Worm (Caenorhabditis elegans) whole organism, L1 larva: ENCODE results near the gene F55A11.6.

Experiments
- C04F5.9 ChIP-seq: sonication (generic microtip); optimal IDR thresholded peaks from 2 replicates; lab custom pipeline; 2016; ENCODE audit warnings: missing genetic modification characterization, missing compliant biosample characterization
- C16A3.4 ChIP-seq: fragments of 150-350 bp; optimal IDR thresholded peaks from 2 replicates; lab custom pipeline; 2014; ENCODE audit warnings: missing biosample characterization, missing genetic modification characterization
- C34B4.2 ChIP-seq: sonication (generic microtip); optimal IDR thresholded peaks from 2 replicates; lab custom pipeline; 2017; ENCODE audit warnings: mild to moderate bottlenecking, missing genetic modification characterization, missing compliant biosample characterization
- F16B12.6 ChIP-seq: fragments of 150-350 bp; optimal IDR thresholded peaks from 2 replicates; lab custom pipeline; 2014; ENCODE audit warnings: missing biosample characterization, missing genetic modification characterization
- Y116A8C.19 ChIP-seq: sonication (generic microtip); optimal IDR thresholded peaks from 2 replicates; lab custom pipeline; 2016; ENCODE audit warnings: missing compliant biosample characterization, missing genetic modification characterization, borderline replicate concordance
- aha-1 ChIP-seq: fragments of 150-350 bp; optimal IDR thresholded peaks from 2 replicates; lab custom pipeline; 2014; ENCODE audit warnings: missing biosample characterization, missing genetic modification characterization
- aly-2 ChIP-seq: fragments of 150-350 bp; optimal IDR thresholded peaks from 2 replicates; lab custom pipeline; 2014; ENCODE audit warnings: missing biosample characterization, missing genetic modification characterization
- blmp-1 ChIP-seq: fragments of 150-350 bp; optimal IDR thresholded peaks from 2 replicates; lab custom pipeline; 2014; ENCODE audit warnings: missing biosample characterization, missing genetic modification characterization
- ceh-82 ChIP-seq, 3 experiments: fragments of 150-350 bp in 1 of 3; sonication (generic microtip) in 2 of 3; optimal IDR thresholded peaks; 2 replicates each; lab custom pipeline; 2014 to 2017; ENCODE audit warnings: missing biosample characterization in 3 of 3, missing genetic modification characterization in 3 of 3
- ceh-90 ChIP-seq: sonication (generic microtip); optimal IDR thresholded peaks from 2 replicates; lab custom pipeline; 2016; ENCODE audit warnings: missing genetic modification characterization, missing compliant biosample characterization
- ces-1 ChIP-seq: fragments of 150-350 bp; optimal IDR thresholded peaks from 2 replicates; lab custom pipeline; 2014; ENCODE audit warnings: missing biosample characterization, missing genetic modification reagents, missing genetic modification characterization
- dpl-1 ChIP-seq, 3 experiments: fragments of 150-350 bp in 2 of 3; sonication (generic microtip) in 1 of 3; optimal IDR thresholded peaks; 2 replicates each; lab custom pipeline; 2014 to 2017; ENCODE audit warnings: missing biosample characterization in 3 of 3, missing genetic modification characterization in 3 of 3, missing genetic modification reagents in 3 of 3
- efl-1 ChIP-seq, 4 experiments: fragments of 150-350 bp; optimal IDR thresholded peaks in 3 of 4; peaks in 1 of 4; 1 replicate in 1 of 4; 2 replicates in 3 of 4; lab custom pipeline; 2014; ENCODE audit warnings: missing biosample characterization in 2 of 4, missing genetic modification characterization in 2 of 4, missing genetic modification reagents in 2 of 4
- efl-3 ChIP-seq: fragments of 200-800 bp; sonication (Bioruptor generic); optimal IDR thresholded peaks from 2 replicates; lab custom pipeline; 2018; ENCODE audit warnings: mild to moderate bottlenecking, missing genetic modification characterization, missing compliant biosample characterization
- egl-13 ChIP-seq: sonication (generic microtip); optimal IDR thresholded peaks from 2 replicates; lab custom pipeline; 2016; ENCODE audit warnings: missing genotype, missing genetic modification reagents, missing genetic modification characterization, missing compliant biosample characterization
- egl-27 ChIP-seq, 2 experiments: fragments of 150-350 bp in 1 of 2; sonication (generic microtip); optimal IDR thresholded peaks; 3 replicates each; lab custom pipeline; 2017 to 2018; ENCODE audit warnings: missing biosample characterization in 2 of 2, missing genetic modification characterization in 2 of 2, missing genetic modification reagents in 2 of 2
- elt-2 ChIP-seq: sonication (generic microtip); optimal IDR thresholded peaks from 2 replicates; lab custom pipeline; 2016; ENCODE audit warnings: missing genetic modification characterization, mild to moderate bottlenecking, inconsistent platforms, missing compliant biosample characterization, missing genetic modification reagents
- elt-3 ChIP-seq, 6 experiments: fragments of 150-350 bp in 1 of 6; sonication (generic microtip); optimal IDR thresholded peaks; 2 replicates each; lab custom pipeline; 2017 to 2018; ENCODE audit warnings: missing biosample characterization in 6 of 6, missing genetic modification characterization in 6 of 6, inconsistent platforms in 1 of 6
- fkh-4 ChIP-seq: sonication (generic microtip); optimal IDR thresholded peaks from 2 replicates; lab custom pipeline; 2016; ENCODE audit warnings: missing compliant biosample characterization, missing genetic modification characterization, borderline replicate concordance
- fkh-8 ChIP-seq: sonication (generic microtip); optimal IDR thresholded peaks from 2 replicates; lab custom pipeline; 2016; ENCODE audit warnings: mild to moderate bottlenecking, missing genetic modification characterization, missing compliant biosample characterization
- fos-1 ChIP-seq: fragments of 150-350 bp; optimal IDR thresholded peaks from 2 replicates; lab custom pipeline; 2014; ENCODE audit warnings: missing biosample characterization, missing genetic modification characterization
- hlh-17 ChIP-seq: fragments of 200-800 bp; sonication (Bioruptor generic); optimal IDR thresholded peaks from 2 replicates; lab custom pipeline; 2018; ENCODE audit warnings: missing genetic modification characterization, mild to moderate bottlenecking, missing compliant biosample characterization, moderate library complexity, borderline replicate concordance
- hlh-4 ChIP-seq: sonication (generic microtip); optimal IDR thresholded peaks from 2 replicates; lab custom pipeline; 2016; ENCODE audit warnings: mild to moderate bottlenecking, missing genetic modification characterization, missing compliant biosample characterization
- hpl-2 ChIP-seq: fragments of 150-350 bp; optimal IDR thresholded peaks from 2 replicates; lab custom pipeline; 2014; ENCODE audit warnings: missing biosample characterization, missing genetic modification reagents, missing genetic modification characterization
- irx-1 ChIP-seq: sonication (generic microtip); optimal IDR thresholded peaks from 2 replicates; lab custom pipeline; 2016; ENCODE audit warnings: missing genetic modification characterization, missing compliant biosample characterization
- jun-1 ChIP-seq: fragments of 150-350 bp; optimal IDR thresholded peaks from 2 replicates; lab custom pipeline; 2014; ENCODE audit warnings: missing biosample characterization, missing genetic modification reagents, missing genetic modification characterization
- lin-13 ChIP-seq: fragments of 150-350 bp; optimal IDR thresholded peaks from 2 replicates; lab custom pipeline; 2014; ENCODE audit warnings: missing biosample characterization, missing genetic modification reagents, missing genetic modification characterization
- lin-15B ChIP-seq: fragments of 150-350 bp; sonication (generic microtip); optimal IDR thresholded peaks from 3 replicates; lab custom pipeline; 2014; ENCODE audit warnings: missing biosample characterization, missing genetic modification characterization
- lin-35 ChIP-seq, 2 experiments: fragments of 150-350 bp; optimal IDR thresholded peaks; 2 replicates each; lab custom pipeline; 2014; ENCODE audit warnings: missing biosample characterization in 2 of 2, missing genetic modification characterization in 2 of 2, missing genetic modification reagents in 2 of 2
- lir-3 ChIP-seq: sonication (generic microtip); optimal IDR thresholded peaks from 2 replicates; lab custom pipeline; 2016; ENCODE audit warnings: mild to moderate bottlenecking, missing genetic modification characterization, moderate library complexity, missing compliant biosample characterization; ENCODE audit not compliant: poor library complexity
- lsy-2 ChIP-seq, 2 experiments: fragments of 150-350 bp; optimal IDR thresholded peaks; 2 replicates each; lab custom pipeline; 2014; ENCODE audit warnings: missing biosample characterization in 2 of 2, missing genetic modification characterization in 2 of 2
- mab-9 ChIP-seq: fragments of 200-800 bp; sonication (Bioruptor generic); IDR thresholded peaks from 2 replicates; pipeline ENCODE4 v1.3.6; 2022; ENCODE audit warnings: missing genetic modification reagents, missing genetic modification characterization, missing compliant biosample characterization
- mdl-1 ChIP-seq, 2 experiments: fragments of 150-350 bp; optimal IDR thresholded peaks; 2 replicates each; lab custom pipeline; 2014 to 2017; ENCODE audit warnings: missing biosample characterization in 2 of 2, missing genetic modification characterization in 2 of 2, inconsistent platforms in 1 of 2
- nhr-12 ChIP-seq: sonication (generic microtip); optimal IDR thresholded peaks from 2 replicates; lab custom pipeline; 2017; ENCODE audit warnings: missing biosample characterization, missing genetic modification characterization
- nhr-19 ChIP-seq: fragments of 200-800 bp; sonication (Bioruptor generic); conservative IDR thresholded peaks from 2 replicates; pipeline ENCODE4 v1.3.6; 2022; ENCODE audit warnings: missing genetic modification characterization, missing compliant biosample characterization
- nhr-71 ChIP-seq: sonication (generic microtip); optimal IDR thresholded peaks from 2 replicates; lab custom pipeline; 2016; ENCODE audit warnings: mild to moderate bottlenecking, missing genetic modification characterization, moderate library complexity, missing compliant biosample characterization
- nhr-77 ChIP-seq: fragments of 150-350 bp; optimal IDR thresholded peaks from 2 replicates; lab custom pipeline; 2014; ENCODE audit warnings: missing biosample characterization, missing genetic modification characterization
- nhr-84 ChIP-seq: sonication (generic microtip); optimal IDR thresholded peaks from 2 replicates; lab custom pipeline; 2017; ENCODE audit warnings: missing biosample characterization, missing genetic modification characterization
- nhr-90 ChIP-seq: sonication (generic microtip); optimal IDR thresholded peaks from 2 replicates; lab custom pipeline; 2016; ENCODE audit warnings: mild to moderate bottlenecking, missing genetic modification characterization, missing compliant biosample characterization; ENCODE audit not compliant: poor library complexity
- rnt-1 ChIP-seq: sonication (generic microtip); optimal IDR thresholded peaks from 2 replicates; lab custom pipeline; 2016; ENCODE audit warnings: mild to moderate bottlenecking, missing genetic modification characterization, moderate library complexity, missing compliant biosample characterization
- skn-1 ChIP-seq: fragments of 150-350 bp; optimal IDR thresholded peaks from 2 replicates; lab custom pipeline; 2014; ENCODE audit warnings: missing biosample characterization, missing genetic modification characterization
- snpc-4 ChIP-seq: fragments of 150-350 bp; optimal IDR thresholded peaks from 2 replicates; lab custom pipeline; 2014; ENCODE audit warnings: missing biosample characterization, missing genetic modification characterization
- sox-4 ChIP-seq: sonication (generic microtip); optimal IDR thresholded peaks from 2 replicates; lab custom pipeline; 2016; ENCODE audit warnings: missing genetic modification characterization, missing compliant biosample characterization
- sptf-1 ChIP-seq: fragments of 150-350 bp; optimal IDR thresholded peaks from 2 replicates; lab custom pipeline; 2014; ENCODE audit warnings: missing biosample characterization, missing genetic modification characterization
- swsn-7 ChIP-seq: sonication (generic microtip); optimal IDR thresholded peaks from 2 replicates; lab custom pipeline; 2016; ENCODE audit warnings: missing genetic modification characterization, missing compliant biosample characterization
- tlp-1 ChIP-seq: fragments of 150-350 bp; optimal IDR thresholded peaks from 2 replicates; lab custom pipeline; 2014; ENCODE audit warnings: missing biosample characterization, missing genetic modification characterization
- unc-130 ChIP-seq: fragments of 150-350 bp; optimal IDR thresholded peaks from 2 replicates; lab custom pipeline; 2017; ENCODE audit warnings: missing biosample characterization, missing genetic modification characterization, inconsistent platforms
- unc-62 ChIP-seq: fragments of 150-350 bp; optimal IDR thresholded peaks from 2 replicates; lab custom pipeline; 2014; ENCODE audit warnings: missing biosample characterization, missing genetic modification reagents, missing genetic modification characterization
- unc-98 ChIP-seq: fragments of 200-800 bp; sonication (Bioruptor generic); IDR thresholded peaks from 2 replicates; pipeline ENCODE4 v1.3.6; 2022; ENCODE audit warnings: missing genetic modification characterization, missing compliant biosample characterization
- xbp-1 ChIP-seq: sonication (generic microtip); optimal IDR thresholded peaks from 2 replicates; lab custom pipeline; 2016; ENCODE audit warnings: missing genetic modification characterization, missing compliant biosample characterization
- zag-1 ChIP-seq: fragments of 150-350 bp; optimal IDR thresholded peaks from 2 replicates; lab custom pipeline; 2014; ENCODE audit warnings: missing biosample characterization, missing genetic modification characterization
- zip-4 ChIP-seq: fragments of 200-800 bp; sonication (Bioruptor generic); optimal IDR thresholded peaks from 2 replicates; lab custom pipeline; 2018; ENCODE audit warnings: mild to moderate bottlenecking, missing genetic modification characterization, moderate library complexity, missing compliant biosample characterization
- ztf-4 ChIP-seq: fragments of 150-350 bp; optimal IDR thresholded peaks from 2 replicates; lab custom pipeline; 2014; ENCODE audit warnings: missing biosample characterization, missing genetic modification characterization

Gene F55A11.6

ce11 chrV:11803518-11803994, 26.9 kb downstream of the F55A11.6 start (continued):
- TF ChIP-seq jun-1 (tag; lab: Kevin White, UChicago) (no peak), elt-3 (tag; optimal IDR thresholded peaks at IDR 0.05; lab: Kevin White, UChicago) (peak in 4 of 6 experiments; percentile 24 to 33 (median 26)), hlh-17 (GFP tag; lab: Kevin White, UChicago) (no peak), lir-3 (tag; lab: Kevin White, UChicago) (no peak), dpl-1 (GFP tag; optimal IDR thresholded peaks at IDR 0.05; lab: Kevin White, UChicago) (no peak), nhr-77 (tag; lab: Kevin White, UChicago) (no peak), zag-1 (tag; lab: Kevin White, UChicago) (no peak), mdl-1 (tag; optimal IDR thresholded peaks at IDR 0.05; lab: Kevin White, UChicago) (no peak), nhr-84 (tag; lab: Kevin White, UChicago) (no peak), nhr-90 (peak; percentile 32), egl-27 (tag; optimal IDR thresholded peaks at IDR 0.05; lab: Kevin White, UChicago) (no peak), C16A3.4 (no peak), F16B12.6 (no peak), lin-35 (GFP tag; optimal IDR thresholded peaks at IDR 0.05; lab: Kevin White, UChicago) (peak in 1 of 2 experiments; percentile 50), unc-98 (no peak), unc-62 (GFP tag; lab: Kevin White, UChicago) (no peak), C04F5.9 (tag; lab: Kevin White, UChicago) (no peak), nhr-71 (tag; lab: Kevin White, UChicago) (peak; percentile 85), ces-1 (no peak), hlh-4 (tag; lab: Kevin White, UChicago) (no peak), fkh-8 (no peak), aly-2 (no peak), efl-3 (no peak), mab-9 (GFP tag; lab: Robert Waterston, UW) (no peak), irx-1 (no peak), lin-13 (GFP tag; lab: Kevin White, UChicago) (no peak), swsn-7 (no peak), ceh-82 (tag; optimal IDR thresholded peaks at IDR 0.05; lab: Kevin White, UChicago) (no peak), ztf-4 (tag; lab: Kevin White, UChicago) (no peak), snpc-4 (tag; lab: Kevin White, UChicago) (no peak), fos-1 (tag; lab: Kevin White, UChicago) (no peak), C34B4.2 (no peak), efl-1 (optimal IDR thresholded peaks at IDR 0.05; lab: Kevin White, UChicago) (no peak), efl-1 (GFP tag; optimal IDR thresholded peaks at IDR 0.05 in 1 of 2; lab: Kevin White, UChicago) (peak in 1 of 2 experiments; percentile 79), elt-2 (tag; lab: Kevin White, UChicago) (no peak), ceh-90 (tag; lab: Kevin White, UChicago) (no peak), nhr-12 (tag; lab: Kevin White, UChicago) (no peak), Y116A8C.19 (no peak), sptf-1 (no peak), sox-4 (no peak), xbp-1 (tag; lab: Kevin White, UChicago) (no peak), rnt-1 (no peak), fkh-4 (tag; lab: Kevin White, UChicago) (no peak), aha-1 (tag; lab: Kevin White, UChicago) (no peak), nhr-19 (GFP tag; lab: Robert Waterston, UW) (peak; percentile 62), skn-1 (tag; lab: Kevin White, UChicago) (no peak), hpl-2 (GFP tag; lab: Kevin White, UChicago) (no peak), zip-4 (no peak), unc-130 (tag; lab: Kevin White, UChicago) (no peak), lin-15B (tag; lab: Kevin White, UChicago) (no peak), tlp-1 (tag; lab: Kevin White, UChicago) (no peak), egl-13 (tag; lab: Kevin White, UChicago) (no peak), blmp-1 (tag; lab: Kevin White, UChicago) (peak; percentile 85), lsy-2 (tag; optimal IDR thresholded peaks at IDR 0.05; lab: Kevin White, UChicago) (peak in 1 of 2 experiments; percentile 2)
